Worm (Caenorhabditis elegans) whole organism, late embryonic: ENCODE results near the gene W05B10.3.

ENCODE experiments used
- C08G9.2 ChIP-seq: sonication (generic microtip); optimal IDR thresholded peaks from 2 replicates; lab custom pipeline; 2016; ENCODE audit warnings: mild to moderate bottlenecking, missing genetic modification characterization, moderate library complexity, missing compliant biosample characterization
- C38D4.7 ChIP-seq: fragments of 200-800 bp; sonication (Bioruptor generic); optimal IDR thresholded peaks from 2 replicates; lab custom pipeline; 2018; ENCODE audit warnings: mild to moderate bottlenecking, missing genetic modification characterization, moderate library complexity, missing compliant biosample characterization
- K02D7.2 ChIP-seq: sonication (generic microtip); optimal IDR thresholded peaks from 2 replicates; lab custom pipeline; 2017; ENCODE audit warnings: mild to moderate bottlenecking, missing genetic modification characterization, missing compliant biosample characterization
- T23F11.4 ChIP-seq: fragments of 200-800 bp; sonication (Bioruptor generic); optimal IDR thresholded peaks from 2 replicates; lab custom pipeline; 2018; ENCODE audit warnings: mild to moderate bottlenecking, missing genetic modification characterization, missing compliant biosample characterization
- ceh-14 ChIP-seq: sonication (generic microtip); optimal IDR thresholded peaks from 2 replicates; lab custom pipeline; 2016; ENCODE audit warnings: missing genotype, missing genetic modification characterization, missing compliant biosample characterization
- ceh-19 ChIP-seq: fragments of 200-800 bp; sonication (Bioruptor generic); optimal IDR thresholded peaks from 2 replicates; lab custom pipeline; 2018; ENCODE audit warnings: mild to moderate bottlenecking, missing genetic modification characterization, missing compliant biosample characterization
- ceh-2 ChIP-seq: sonication (generic microtip); optimal IDR thresholded peaks from 2 replicates; lab custom pipeline; 2016; ENCODE audit warnings: missing genotype, missing genetic modification characterization, missing compliant biosample characterization
- ceh-24 ChIP-seq: sonication (generic microtip); optimal IDR thresholded peaks from 2 replicates; lab custom pipeline; 2016; ENCODE audit warnings: mild to moderate bottlenecking, missing genetic modification characterization, missing compliant biosample characterization
- ceh-30 ChIP-seq: fragments of 150-350 bp; optimal IDR thresholded peaks from 2 replicates; lab custom pipeline; 2014; ENCODE audit warnings: missing biosample characterization, missing genetic modification characterization
- ceh-34 ChIP-seq: sonication (generic microtip); optimal IDR thresholded peaks from 2 replicates; lab custom pipeline; 2016; ENCODE audit warnings: mild to moderate bottlenecking, missing genetic modification characterization, missing compliant biosample characterization
- ceh-45 ChIP-seq: fragments of 200-800 bp; sonication (Bioruptor generic); IDR thresholded peaks from 2 replicates; pipeline ENCODE4 v1.3.6; 2022; ENCODE audit warnings: missing genetic modification reagents, missing genetic modification characterization, missing compliant biosample characterization
- che-1 ChIP-seq: sonication (generic microtip); optimal IDR thresholded peaks from 2 replicates; lab custom pipeline; 2016; ENCODE audit warnings: mild to moderate bottlenecking, missing genetic modification characterization, missing compliant biosample characterization
- dmd-4 ChIP-seq: sonication (generic microtip); optimal IDR thresholded peaks from 2 replicates; lab custom pipeline; 2016; ENCODE audit warnings: borderline replicate concordance, missing genetic modification characterization, missing compliant biosample characterization
- dve-1 ChIP-seq: sonication (generic microtip); optimal IDR thresholded peaks from 2 replicates; lab custom pipeline; 2017; ENCODE audit warnings: antibody characterized with exemption, mild to moderate bottlenecking, missing genetic modification characterization, missing compliant biosample characterization
- elt-2 ChIP-seq: sonication (generic microtip); optimal IDR thresholded peaks from 2 replicates; lab custom pipeline; 2016; ENCODE audit warnings: missing genetic modification reagents, missing genetic modification characterization, missing compliant biosample characterization
- ets-4 ChIP-seq: sonication (generic microtip); optimal IDR thresholded peaks from 2 replicates; lab custom pipeline; 2016; ENCODE audit warnings: missing genetic modification characterization, missing compliant biosample characterization
- fax-1 ChIP-seq: sonication (generic microtip); optimal IDR thresholded peaks from 2 replicates; lab custom pipeline; 2016; ENCODE audit warnings: missing genotype, missing genetic modification characterization, missing compliant biosample characterization
- fkh-6 ChIP-seq: sonication (generic microtip); optimal IDR thresholded peaks from 2 replicates; lab custom pipeline; 2016; ENCODE audit warnings: missing genetic modification characterization, missing compliant biosample characterization
- gmeb-2 ChIP-seq: sonication (generic microtip); optimal IDR thresholded peaks from 2 replicates; lab custom pipeline; 2016; ENCODE audit warnings: missing genetic modification characterization, inconsistent platforms, missing compliant biosample characterization
- hlh-15 ChIP-seq: sonication (generic microtip); optimal IDR thresholded peaks from 2 replicates; lab custom pipeline; 2016; ENCODE audit warnings: missing genetic modification characterization, missing compliant biosample characterization
- hlh-30 ChIP-seq: sonication (generic microtip); optimal IDR thresholded peaks from 2 replicates; lab custom pipeline; 2017; ENCODE audit warnings: antibody characterized with exemption, missing genetic modification characterization, missing compliant biosample characterization; ENCODE audit not compliant: insufficient read depth
- hlh-6 ChIP-seq: sonication (generic microtip); optimal IDR thresholded peaks from 2 replicates; lab custom pipeline; 2016; ENCODE audit warnings: missing genotype, missing genetic modification characterization, missing compliant biosample characterization
- lin-11 ChIP-seq: fragments of 200-800 bp; sonication (Bioruptor generic); optimal IDR thresholded peaks from 2 replicates; lab custom pipeline; 2018; ENCODE audit warnings: mild to moderate bottlenecking, missing genetic modification characterization, missing compliant biosample characterization
- madf-2 ChIP-seq: sonication (generic microtip); optimal IDR thresholded peaks from 2 replicates; lab custom pipeline; 2017; ENCODE audit warnings: missing genetic modification characterization, missing compliant biosample characterization
- nfya-1 ChIP-seq: sonication (generic microtip); optimal IDR thresholded peaks from 2 replicates; lab custom pipeline; 2017; ENCODE audit warnings: missing genetic modification characterization, mild to moderate bottlenecking, missing compliant biosample characterization, antibody characterized with exemption, moderate library complexity
- odd-2 ChIP-seq: sonication (generic microtip); optimal IDR thresholded peaks from 2 replicates; lab custom pipeline; 2017; ENCODE audit warnings: antibody characterized with exemption, mild to moderate bottlenecking, missing genetic modification characterization, missing compliant biosample characterization
- pag-3 ChIP-seq: sonication (generic microtip); optimal IDR thresholded peaks from 2 replicates; lab custom pipeline; 2016; ENCODE audit warnings: missing compliant biosample characterization, missing genetic modification characterization, borderline replicate concordance
- pax-1 ChIP-seq: fragments of 150-350 bp; optimal IDR thresholded peaks from 2 replicates; lab custom pipeline; 2014; ENCODE audit warnings: missing biosample characterization, missing genetic modification characterization
- pha-4 ChIP-seq: fragments of 150-350 bp; optimal IDR thresholded peaks from 2 replicates; lab custom pipeline; 2018; ENCODE audit warnings: missing biosample characterization, missing genetic modification reagents, missing genetic modification characterization
- pros-1 ChIP-seq: fragments of 150-350 bp; optimal IDR thresholded peaks from 2 replicates; lab custom pipeline; 2014; ENCODE audit warnings: missing biosample characterization, missing genetic modification reagents, missing genetic modification characterization
- ref-2 ChIP-seq: sonication (generic microtip); optimal IDR thresholded peaks from 2 replicates; lab custom pipeline; 2016; ENCODE audit warnings: missing genetic modification characterization, missing compliant biosample characterization
- rnt-1 ChIP-seq: sonication (generic microtip); optimal IDR thresholded peaks from 2 replicates; lab custom pipeline; 2016; ENCODE audit warnings: missing genetic modification characterization, missing compliant biosample characterization
- sdc-2 ChIP-seq: sonication (generic microtip); optimal IDR thresholded peaks from 2 replicates; lab custom pipeline; 2016; ENCODE audit warnings: missing genotype, missing genetic modification characterization, missing compliant biosample characterization
- sox-2 ChIP-seq: fragments of 200-800 bp; sonication (Bioruptor generic); IDR thresholded peaks from 2 replicates; pipeline ENCODE4 v1.3.6; 2022; ENCODE audit warnings: missing genetic modification reagents, missing genetic modification characterization, missing compliant biosample characterization
- sox-4 ChIP-seq: sonication (generic microtip); optimal IDR thresholded peaks from 2 replicates; lab custom pipeline; 2017; ENCODE audit warnings: mild to moderate bottlenecking, missing genetic modification characterization, inconsistent platforms, missing compliant biosample characterization
- syd-9 ChIP-seq: sonication (generic microtip); optimal IDR thresholded peaks from 2 replicates; lab custom pipeline; 2016; ENCODE audit warnings: mild to moderate bottlenecking, missing genetic modification characterization, moderate library complexity, missing compliant biosample characterization
- tbx-2 ChIP-seq: sonication (generic microtip); optimal IDR thresholded peaks from 2 replicates; lab custom pipeline; 2016; ENCODE audit warnings: missing genetic modification characterization, missing compliant biosample characterization
- unc-3 ChIP-seq, 2 experiments: fragments of 200-800 bp in 1 of 2; sonication (Bioruptor generic) in 1 of 2; sonication (generic microtip) in 1 of 2; conservative IDR thresholded peaks in 1 of 2; optimal IDR thresholded peaks in 1 of 2; 2 replicates each; pipeline versions ENCODE4 v1.3.6 to Lab custom; 2016 to 2022; ENCODE audit warnings: missing compliant biosample characterization in 2 of 2, missing genetic modification characterization in 2 of 2, missing genetic modification reagents in 1 of 2
- unc-42 ChIP-seq: sonication (generic microtip); optimal IDR thresholded peaks from 2 replicates; lab custom pipeline; 2016; ENCODE audit warnings: missing genotype, missing genetic modification characterization, missing compliant biosample characterization
- unc-55 ChIP-seq: sonication (generic microtip); optimal IDR thresholded peaks from 2 replicates; lab custom pipeline; 2017; ENCODE audit warnings: missing biosample characterization, missing genetic modification reagents, missing genetic modification characterization
- unc-86 ChIP-seq: sonication (generic microtip); optimal IDR thresholded peaks from 2 replicates; lab custom pipeline; 2016; ENCODE audit warnings: missing genetic modification characterization, missing compliant biosample characterization
- zip-5 ChIP-seq: sonication (generic microtip); optimal IDR thresholded peaks from 2 replicates; lab custom pipeline; 2016; ENCODE audit warnings: missing genetic modification characterization, missing compliant biosample characterization
- ztf-16 ChIP-seq: sonication (generic microtip); optimal IDR thresholded peaks from 2 replicates; lab custom pipeline; 2017; ENCODE audit warnings: missing genetic modification characterization, missing compliant biosample characterization

Gene W05B10.3

ce11 chrV:12667926-12668325, 6.4 kb upstream of the W05B10.3 start, which contains the start of gene W05B10.4:
TSS of gene W05B10.4 (plus strand) at chrV:12668226.
- no peak for TF ChIP-seq sox-2

- TF ChIP-seq unc-3 (GFP tag; conservative IDR thresholded peaks at IDR 0.05; lab: Robert Waterston, UW) (no peak), unc-3 (tag; optimal IDR thresholded peaks at IDR 0.05; lab: Kevin White, UChicago) (no peak), syd-9 (tag; lab: Kevin White, UChicago) (no peak), hlh-6 (tag; lab: Kevin White, UChicago) (no peak), ztf-16 (no peak), ets-4 (tag; lab: Kevin White, UChicago) (no peak), C38D4.7 (GFP tag; lab: Kevin White, UChicago) (no peak), fkh-6 (no peak), gmeb-2 (tag; lab: Kevin White, UChicago) (no peak), odd-2 (tag; lab: Kevin White, UChicago) (no peak), ceh-19 (no peak), ceh-14 (tag; lab: Kevin White, UChicago) (no peak), sox-2 (no peak), dve-1 (no peak), che-1 (no peak), unc-55 (GFP tag; lab: Kevin White, UChicago) (no peak), rnt-1 (no peak), fax-1 (tag; lab: Kevin White, UChicago) (no peak), hlh-15 (tag; lab: Kevin White, UChicago) (no peak), T23F11.4 (GFP tag; lab: Kevin White, UChicago) (no peak)
These were observed 5.9 kb upstream of the W05B10.3 start for ce11 chrV:12667397-12667796.

ce11 chrV:12663386-12663785, 1.9 kb upstream of the W05B10.3 start:
- TF ChIP-seq ceh-30 (tag; lab: Kevin White, UChicago) (no peak), nfya-1 (no peak), pros-1 (tag; lab: Kevin White, UChicago) (no peak), pax-1 (tag; lab: Kevin White, UChicago) (no peak), ceh-34 (no peak), odd-2 (tag; lab: Kevin White, UChicago) (no peak), fkh-6 (no peak), unc-86 (no peak), pha-4 (tag; lab: Kevin White, UChicago) (no peak), elt-2 (tag; lab: Kevin White, UChicago) (no peak), dmd-4 (no peak), ceh-14 (tag; lab: Kevin White, UChicago) (no peak), sox-4 (tag; lab: Kevin White, UChicago) (no peak)

- no peak for TF ChIP-seq hlh-15 (tag; lab: Kevin White, UChicago)
- TF ChIP-seq ceh-2, result no peak
- no peak for TF ChIP-seq C08G9.2 (tag; lab: Kevin White, UChicago)
- no peak for TF ChIP-seq unc-3 (GFP tag; conservative IDR thresholded peaks at IDR 0.05; lab: Robert Waterston, UW)
- TF ChIP-seq unc-3 (tag; optimal IDR thresholded peaks at IDR 0.05; lab: Kevin White, UChicago), result no peak
- no peak for TF ChIP-seq K02D7.2 (tag; lab: Kevin White, UChicago)
- TF ChIP-seq, all 69 proteins: peak for 0
These were observed 1.2 kb downstream of the W05B10.3 start, which contains the start of gene his-74 for ce11 chrV:12660280-12660818. TSS of gene his-74 (minus strand) at chrV:12660330.

- TF ChIP-seq lin-11 (tag; lab: Kevin White, UChicago) (no peak), dve-1 (no peak), dmd-4 (no peak), madf-2 (no peak), ztf-16 (peak; percentile 4), che-1 (no peak), C08G9.2 (tag; lab: Kevin White, UChicago) (no peak), ref-2 (tag; lab: Kevin White, UChicago) (no peak), unc-3 (GFP tag; conservative IDR thresholded peaks at IDR 0.05; lab: Robert Waterston, UW) (no peak), unc-3 (tag; optimal IDR thresholded peaks at IDR 0.05; lab: Kevin White, UChicago) (no peak), pag-3 (tag; lab: Kevin White, UChicago) (no peak), tbx-2 (tag; lab: Kevin White, UChicago) (no peak), unc-42 (tag; lab: Kevin White, UChicago) (peak; percentile 83), ceh-45 (GFP tag; lab: Robert Waterston, UW) (no peak), rnt-1 (no peak), sox-2 (no peak), zip-5 (tag; lab: Kevin White, UChicago) (no peak), ceh-24 (tag; lab: Kevin White, UChicago) (no peak), hlh-30 (tag; lab: Kevin White, UChicago) (peak; percentile 37), sdc-2 (tag; lab: Kevin White, UChicago) (no peak), hlh-15 (tag; lab: Kevin White, UChicago) (no peak)
These were observed 2.1 kb downstream of the W05B10.3 start, which contains the start of gene ccch-3 for ce11 chrV:12659426-12659825. TSS of gene ccch-3 (minus strand) at chrV:12659687.
